Worm (Caenorhabditis elegans): ENCODE data around the gene clec-60.

clec-60 gene

ce11 chrII:10452620-10453019 is 29.1 kb downstream of the clec-60 start, which contains the start of gene ZK673.4:
TSS of gene ZK673.4 (plus strand) at chrII:10452920.
- TF ChIP-seq T22C8.4 (GFP tag; IDR thresholded peaks at IDR 0.05), result no peak
- TF ChIP-seq ref-1 (GFP tag; conservative IDR thresholded peaks at IDR 0.05), result no peak
- no peak for TF ChIP-seq klf-2 (GFP tag; conservative IDR thresholded peaks at IDR 0.05)
- TF ChIP-seq ztf-23 (GFP tag; IDR thresholded peaks at IDR 0.05), result no peak
- no peak for TF ChIP-seq tab-1 (GFP tag; IDR thresholded peaks at IDR 0.05)

- TF ChIP-seq flt-1 (GFP tag; IDR thresholded peaks at IDR 0.05), result no peak
- TF ChIP-seq klf-2 (GFP tag; conservative IDR thresholded peaks at IDR 0.05), result no peak
- no peak for TF ChIP-seq ztf-29 (GFP tag; IDR thresholded peaks at IDR 0.05)
- no peak for TF ChIP-seq ztf-23 (GFP tag; IDR thresholded peaks at IDR 0.05)
- no peak for TF ChIP-seq tab-1 (GFP tag; IDR thresholded peaks at IDR 0.05)
- no peak for TF ChIP-seq med-1 (GFP tag; optimal IDR thresholded peaks at IDR 0.05; ENCODE audit: insufficient read depth)
- no peak for TF ChIP-seq ref-1 (GFP tag; conservative IDR thresholded peaks at IDR 0.05)
- TF ChIP-seq cog-1 (tag; optimal IDR thresholded peaks at IDR 0.05), result no peak
- no peak for TF ChIP-seq T22C8.4 (GFP tag; IDR thresholded peaks at IDR 0.05)
These were observed 31.3 kb downstream of the clec-60 start for ce11 chrII:10450335-10450734.

- TF ChIP-seq klf-2 (GFP tag; conservative IDR thresholded peaks at IDR 0.05) (no peak), med-1 (GFP tag; optimal IDR thresholded peaks at IDR 0.05; ENCODE audit: insufficient read depth) (no peak), flt-1 (GFP tag; IDR thresholded peaks at IDR 0.05) (no peak), tab-1 (GFP tag; IDR thresholded peaks at IDR 0.05) (no peak)
These were observed 32.0 kb downstream of the clec-60 start, which contains the start of gene lin-56 for ce11 chrII:10449707-10450106. TSS of gene lin-56 (plus strand) at chrII:10450007.

ce11 chrII:10447348-10448316 is 34.0 kb downstream of the clec-60 start, which contains the start of gene ZK673.2:
TSS of gene ZK673.2 (plus strand) at chrII:10448266.
- TF ChIP-seq med-1 (GFP tag; optimal IDR thresholded peaks at IDR 0.05; ENCODE audit: insufficient read depth) (no peak), ztf-23 (GFP tag; IDR thresholded peaks at IDR 0.05) (no peak), tab-1 (GFP tag; IDR thresholded peaks at IDR 0.05) (no peak), T22C8.4 (GFP tag; IDR thresholded peaks at IDR 0.05) (no peak), ref-1 (GFP tag; conservative IDR thresholded peaks at IDR 0.05) (no peak), flt-1 (GFP tag; IDR thresholded peaks at IDR 0.05) (no peak), cog-1 (tag; optimal IDR thresholded peaks at IDR 0.05) (no peak), klf-2 (GFP tag; conservative IDR thresholded peaks at IDR 0.05) (no peak), ztf-29 (GFP tag; IDR thresholded peaks at IDR 0.05) (no peak)

- TF ChIP-seq klf-2 (GFP tag; conservative IDR thresholded peaks at IDR 0.05) (no peak), ztf-29 (GFP tag; IDR thresholded peaks at IDR 0.05) (no peak), cog-1 (tag; optimal IDR thresholded peaks at IDR 0.05) (no peak), med-1 (GFP tag; optimal IDR thresholded peaks at IDR 0.05; ENCODE audit: insufficient read depth) (no peak), ztf-23 (GFP tag; IDR thresholded peaks at IDR 0.05) (no peak), T22C8.4 (GFP tag; IDR thresholded peaks at IDR 0.05) (no peak), flt-1 (GFP tag; IDR thresholded peaks at IDR 0.05) (no peak), tab-1 (GFP tag; IDR thresholded peaks at IDR 0.05) (no peak), ref-1 (GFP tag; conservative IDR thresholded peaks at IDR 0.05) (no peak)
These were observed 34.9 kb downstream of the clec-60 start for ce11 chrII:10446814-10447213.

- TF ChIP-seq T22C8.4 (GFP tag; IDR thresholded peaks at IDR 0.05), result no peak
- TF ChIP-seq klf-2 (GFP tag; conservative IDR thresholded peaks at IDR 0.05), result no peak
- TF ChIP-seq cog-1 (tag; optimal IDR thresholded peaks at IDR 0.05), result no peak
- no peak for TF ChIP-seq ztf-23 (GFP tag; IDR thresholded peaks at IDR 0.05)
- TF ChIP-seq med-1 (GFP tag; optimal IDR thresholded peaks at IDR 0.05; ENCODE audit: insufficient read depth), result no peak
These were observed 35.4 kb downstream of the clec-60 start for ce11 chrII:10446300-10446699.

- no peak for TF ChIP-seq T22C8.4 (GFP tag; IDR thresholded peaks at IDR 0.05)
- no peak for TF ChIP-seq ref-1 (GFP tag; conservative IDR thresholded peaks at IDR 0.05)
- no peak for TF ChIP-seq tab-1 (GFP tag; IDR thresholded peaks at IDR 0.05)
- TF ChIP-seq ztf-23 (GFP tag; IDR thresholded peaks at IDR 0.05), result no peak
- no peak for TF ChIP-seq med-1 (GFP tag; optimal IDR thresholded peaks at IDR 0.05; ENCODE audit: insufficient read depth)
- TF ChIP-seq ztf-29 (GFP tag; IDR thresholded peaks at IDR 0.05), result no peak
- no peak for TF ChIP-seq flt-1 (GFP tag; IDR thresholded peaks at IDR 0.05)
These were observed 35.9 kb downstream of the clec-60 start for ce11 chrII:10445738-10446137.

- TF ChIP-seq med-1 (GFP tag; optimal IDR thresholded peaks at IDR 0.05; ENCODE audit: insufficient read depth) (no peak), klf-2 (GFP tag; conservative IDR thresholded peaks at IDR 0.05) (no peak), ztf-29 (GFP tag; IDR thresholded peaks at IDR 0.05) (no peak), T22C8.4 (GFP tag; IDR thresholded peaks at IDR 0.05) (no peak), ref-1 (GFP tag; conservative IDR thresholded peaks at IDR 0.05) (no peak), flt-1 (GFP tag; IDR thresholded peaks at IDR 0.05) (no peak), cog-1 (tag; optimal IDR thresholded peaks at IDR 0.05) (no peak), tab-1 (GFP tag; IDR thresholded peaks at IDR 0.05) (no peak), ztf-23 (GFP tag; IDR thresholded peaks at IDR 0.05) (no peak)
These were observed 36.5 kb downstream of the clec-60 start for ce11 chrII:10444971-10445707.

ce11 chrII:10443898-10444297 is 37.8 kb downstream of the clec-60 start:
- TF ChIP-seq cog-1 (tag; optimal IDR thresholded peaks at IDR 0.05), result no peak
- TF ChIP-seq ztf-23 (GFP tag; IDR thresholded peaks at IDR 0.05), result no peak
- no peak for TF ChIP-seq tab-1 (GFP tag; IDR thresholded peaks at IDR 0.05)
- TF ChIP-seq ztf-29 (GFP tag; IDR thresholded peaks at IDR 0.05), result no peak
- no peak for TF ChIP-seq flt-1 (GFP tag; IDR thresholded peaks at IDR 0.05)
- TF ChIP-seq T22C8.4 (GFP tag; IDR thresholded peaks at IDR 0.05), result no peak
- TF ChIP-seq med-1 (GFP tag; optimal IDR thresholded peaks at IDR 0.05; ENCODE audit: insufficient read depth), result no peak
- TF ChIP-seq klf-2 (GFP tag; conservative IDR thresholded peaks at IDR 0.05), result no peak
- TF ChIP-seq ref-1 (GFP tag; conservative IDR thresholded peaks at IDR 0.05), result no peak

All from whole organism, midembryonic.